Worm (Caenorhabditis elegans) whole organism, L4/young adult: Measurements from ENCODE around the gene fbxb-30.
"Not testable (repeated sequence)": the region's sequence is repeated elsewhere in the genome, so short reads cannot be mapped to it uniquely, and the experiment has no call there.

Source experiments
- W03F9.2 ChIP-seq: fragments of 150-350 bp; optimal IDR thresholded peaks from 2 replicates; lab custom pipeline; 2014; ENCODE audit warnings: missing biosample characterization, missing genetic modification characterization
- dao-5 ChIP-seq: sonication (generic microtip); optimal IDR thresholded peaks from 2 replicates; lab custom pipeline; 2016; ENCODE audit warnings: missing genotype, missing genetic modification characterization, moderate library complexity, missing compliant biosample characterization
- him-1 ChIP-seq: sonication (generic microtip); optimal IDR thresholded peaks from 2 replicates; lab custom pipeline; 2016; ENCODE audit warnings: missing genotype, missing genetic modification reagents, missing genetic modification characterization, missing compliant biosample characterization

fbxb-30 gene

ce11 chrII:991300-991699, 10.0 kb downstream of the fbxb-30 start, which contains the start of gene fbxc-42:
fbxc-42 (plus strand) TSS chrII:991600.
- TF ChIP-seq dao-5, result no peak
- TF ChIP-seq him-1, result no peak
- no peak for TF ChIP-seq W03F9.2 (tag; lab: Kevin White, UChicago)

DNA sequence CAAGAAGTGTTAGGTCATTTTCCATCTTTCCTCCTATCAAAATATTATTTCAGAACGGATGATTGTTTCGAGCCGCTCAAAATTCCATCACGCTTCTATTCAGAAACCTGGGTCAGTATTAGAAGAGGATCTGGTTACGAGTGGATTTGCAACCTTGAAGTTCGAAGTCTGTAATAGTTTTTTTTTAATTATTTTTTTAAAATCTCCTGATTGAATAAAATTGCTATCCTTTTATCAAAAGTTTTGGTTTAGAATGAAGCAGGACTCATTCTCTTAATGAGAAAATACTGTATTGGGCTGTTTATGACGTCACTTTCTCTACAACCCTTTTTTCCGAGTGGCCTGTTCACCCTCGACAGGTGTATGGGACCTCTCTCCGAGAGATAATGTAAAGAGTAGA, 12.8 kb downstream of the fbxb-30 start, which contains the start of gene fbxc-39:
Gene fbxc-39 (plus strand): TSS at position 301 of the 400 bp plus-strand sequence.
- TF ChIP-seq him-1 (no peak), dao-5 (no peak), W03F9.2 (tag; lab: Kevin White, UChicago) (no peak)

DNA sequence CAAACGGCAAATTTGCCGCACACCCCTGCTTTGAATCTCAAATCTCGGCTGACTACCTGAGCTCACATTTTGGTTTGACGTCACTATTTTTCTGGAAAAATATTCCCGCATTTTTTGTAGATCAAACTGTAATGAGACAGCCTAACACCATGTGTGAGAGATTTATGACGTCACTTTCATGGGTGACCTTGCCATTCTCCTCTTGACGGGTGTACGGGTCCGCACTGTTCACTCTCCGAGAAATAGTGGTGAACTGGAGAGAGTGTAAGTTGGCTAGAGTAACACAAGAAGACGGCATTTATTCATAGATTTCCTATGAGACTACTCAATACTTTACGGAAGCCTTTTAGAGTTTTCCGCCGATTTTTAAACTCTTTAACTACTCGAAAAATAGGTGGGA, 15.5 kb downstream of the fbxb-30 start, which contains the start of gene fbxc-40:
Gene fbxc-40 (plus strand): TSS at position 301 of the 400 bp plus-strand sequence.
- not testable (repeated sequence) for TF ChIP-seq him-1; dao-5; W03F9.2 (tag; lab: Kevin White, UChicago)

DNA sequence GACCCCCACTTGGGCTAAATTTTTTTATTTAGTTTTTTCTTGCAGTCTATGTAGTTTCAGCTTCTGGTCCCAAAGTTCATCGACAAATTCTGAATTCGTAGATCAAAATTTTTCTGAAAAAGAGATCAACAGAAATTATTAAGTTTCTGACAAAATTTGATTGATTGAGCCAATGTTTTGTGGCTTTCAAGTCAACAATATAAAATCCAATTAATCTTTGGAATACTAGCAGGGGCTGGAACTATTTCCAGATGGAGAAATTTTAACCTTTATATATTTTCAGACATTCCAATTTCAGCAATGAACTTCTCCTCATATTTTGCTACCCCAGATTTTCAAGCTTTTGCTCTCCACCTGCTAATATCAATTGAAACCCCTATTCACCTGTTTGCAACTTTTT, 18.4 kb downstream of the fbxb-30 start, which contains the start of gene srh-274:
Gene srh-274 (plus strand): TSS at position 301 of the 400 bp plus-strand sequence.
- TF ChIP-seq W03F9.2 (tag; lab: Kevin White, UChicago) (no peak), him-1 (no peak), dao-5 (no peak)

DNA sequence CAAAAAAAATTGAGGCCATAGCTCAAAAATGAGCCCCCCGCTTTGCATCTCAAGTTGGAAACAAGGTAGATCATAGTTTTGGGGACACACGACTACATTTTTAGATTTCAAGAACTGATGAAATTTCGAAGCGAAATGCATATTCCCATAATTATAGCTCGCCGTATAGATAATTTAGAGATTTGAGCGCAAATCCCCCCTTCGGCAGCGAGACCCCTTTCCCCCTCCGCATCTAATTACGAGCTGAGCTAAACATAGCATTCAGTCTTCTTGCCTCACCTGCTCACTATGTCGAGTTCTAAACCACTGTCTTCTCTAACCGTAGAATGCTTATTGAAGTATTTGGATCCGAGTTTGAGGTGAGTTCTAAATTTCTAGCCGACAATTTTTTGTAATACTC, 22.1 kb downstream of the fbxb-30 start, which contains the start of the genes fbxc-17 and fbxc-15:
Gene fbxc-17 (minus strand): TSS at position 101 of the 400 bp plus-strand sequence.
Gene fbxc-15 (plus strand): TSS at position 289 of the 400 bp plus-strand sequence.
- TF ChIP-seq him-1 (no peak), W03F9.2 (tag; lab: Kevin White, UChicago) (no peak), dao-5 (no peak)

DNA sequence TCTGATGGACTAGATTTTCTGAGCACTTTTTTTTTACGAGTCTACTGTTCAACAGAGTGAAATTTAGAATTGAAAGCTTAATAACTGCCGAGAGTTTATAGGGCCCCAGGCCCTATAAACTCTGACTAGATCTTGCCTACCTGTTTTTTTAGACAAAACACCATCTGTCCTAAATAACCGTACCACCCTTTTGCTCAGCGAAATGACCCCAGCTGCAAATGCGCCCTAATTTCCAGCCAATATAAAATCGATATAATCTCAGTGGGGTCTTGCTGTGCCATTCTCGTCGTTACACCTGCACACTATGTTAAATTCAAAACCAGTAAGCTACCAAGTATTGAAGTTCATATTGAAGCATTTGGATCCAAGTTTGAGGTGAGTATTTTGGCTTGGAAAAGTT, 27.3 kb downstream of the fbxb-30 start, which contains the start of gene fbxc-14:
Gene fbxc-14 (plus strand): TSS at position 301 of the 400 bp plus-strand sequence.
- no peak for TF ChIP-seq dao-5
- no peak for TF ChIP-seq him-1
- TF ChIP-seq W03F9.2 (tag; lab: Kevin White, UChicago), result no peak

ce11 chrII:972850-973249, 28.4 kb downstream of the fbxb-30 start, which contains the start of gene C32B5.15:
C32B5.15 (minus strand) TSS chrII:972950.
- TF ChIP-seq dao-5 (no peak), him-1 (no peak), W03F9.2 (tag; lab: Kevin White, UChicago) (no peak)

DNA sequence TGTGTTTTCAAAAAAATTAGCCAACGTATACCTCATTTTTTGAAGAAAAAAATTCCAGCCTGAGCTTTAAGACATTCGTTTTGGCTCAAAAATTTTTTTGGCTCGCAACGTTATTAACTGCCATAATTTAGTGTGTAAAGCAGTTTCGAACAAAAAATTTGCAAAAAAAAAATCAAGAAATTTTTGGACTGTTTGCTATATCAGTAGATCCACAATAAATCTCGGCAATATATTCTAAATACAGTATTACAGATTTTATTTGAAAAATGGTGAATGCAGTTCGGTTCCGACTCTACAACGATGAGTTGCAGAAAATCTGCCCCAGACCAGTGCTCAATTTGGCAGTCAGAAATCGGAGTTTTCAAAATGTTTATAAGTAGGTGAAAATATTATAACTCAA, 33.1 kb downstream of the fbxb-30 start, which contains the start of gene C32B5.6:
Gene C32B5.6 (plus strand): TSS at position 301 of the 400 bp plus-strand sequence.
- TF ChIP-seq him-1; dao-5; W03F9.2 (tag; lab: Kevin White, UChicago): not testable (repeated sequence)

DNA sequence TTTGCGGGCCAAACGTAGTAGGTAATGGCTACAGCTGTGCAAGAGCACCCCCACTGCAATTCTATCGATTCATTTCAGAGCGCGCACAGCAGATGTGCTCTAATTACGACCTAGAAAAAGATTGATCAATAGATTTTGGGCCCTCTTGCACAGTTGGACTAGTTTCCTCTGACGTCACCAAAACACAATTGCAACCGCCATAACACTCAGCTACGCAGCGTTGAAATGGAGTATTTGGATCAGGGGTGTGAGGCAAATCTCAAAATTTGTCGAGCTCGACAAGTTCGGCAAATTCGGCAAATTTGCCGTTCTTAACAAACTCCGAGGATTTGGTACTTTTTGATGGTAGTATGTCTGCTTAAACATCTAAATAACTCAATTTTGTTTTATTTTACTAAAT, 34.3 kb downstream of the fbxb-30 start, which contains the start of gene fbxc-18:
Gene fbxc-18 (minus strand): TSS at position 101 of the 400 bp plus-strand sequence.
- not testable (repeated sequence) for TF ChIP-seq W03F9.2 (tag; lab: Kevin White, UChicago); him-1; dao-5

- TF ChIP-seq him-1 (no peak), W03F9.2 (tag; lab: Kevin White, UChicago) (no peak), dao-5 (no peak)
Observed at ce11 chrII:961961-962360, 39.3 kb downstream of the fbxb-30 start, which contains the start of gene C32B5.13. C32B5.13 (minus strand) TSS chrII:962061.

- TF ChIP-seq dao-5 (no peak), W03F9.2 (tag; lab: Kevin White, UChicago) (no peak), him-1 (no peak)
Observed at ce11 chrII:960218-960617, 41.0 kb downstream of the fbxb-30 start, which contains the start of the genes C32B5.18 and C32B5.7. C32B5.18 (plus strand) TSS chrII:960518. C32B5.7 (plus strand) TSS chrII:960528.

- TF ChIP-seq him-1 (no peak), dao-5 (no peak), W03F9.2 (tag; lab: Kevin White, UChicago) (no peak)
Observed at ce11 chrII:958618-959017, 42.6 kb downstream of the fbxb-30 start, which contains the start of gene sdz-4. sdz-4 (plus strand) TSS chrII:958918.

DNA sequence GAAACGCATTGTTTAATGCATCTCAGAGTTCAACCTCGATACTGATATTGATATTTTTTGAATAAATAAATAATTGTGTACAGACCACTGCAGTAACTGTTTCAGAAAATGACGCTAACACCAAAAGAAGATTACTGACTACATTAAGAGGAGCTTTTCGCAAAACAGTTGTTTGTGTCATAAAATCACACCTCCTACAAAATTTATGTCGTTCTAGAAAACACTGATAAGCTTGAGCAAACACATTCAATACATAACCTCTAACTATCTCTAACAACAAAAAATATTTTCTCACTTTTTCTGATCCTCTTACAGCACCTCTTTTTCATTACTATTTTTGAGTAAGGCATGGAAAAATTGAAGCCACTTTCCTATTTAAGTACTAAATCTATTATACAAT, 46.6 kb downstream of the fbxb-30 start, which contains the start of gene fbxc-7:
Gene fbxc-7 (plus strand): TSS at position 301 of the 400 bp plus-strand sequence.
- not testable (repeated sequence) for TF ChIP-seq W03F9.2 (tag; lab: Kevin White, UChicago); him-1; dao-5

ce11 chrII:953052-953451, 48.2 kb downstream of the fbxb-30 start:
- TF ChIP-seq W03F9.2 (tag; lab: Kevin White, UChicago) (no peak), dao-5 (no peak), him-1 (no peak)
